Fruit fly (Drosophila melanogaster): Measurements from ENCODE around the gene CG6908.

Gene CG6908

dm6 chr3R:11735337-11735736 lies 45.5 kb upstream of the CG6908 start, which contains the start of gene CG14721 (continued):
- TF ChIP-seq CHES-1-like (GFP tag; optimal IDR thresholded peaks at IDR 0.05) (peak; percentile 15), CG3847 (GFP tag; IDR thresholded peaks at IDR 0.05) (peak; percentile 66), CG11723 (GFP tag; optimal IDR thresholded peaks at IDR 0.05) (no peak), Asciz (GFP tag; optimal IDR thresholded peaks at IDR 0.05) (no peak), CG13287 (GFP tag; IDR thresholded peaks at IDR 0.05; ENCODE audit: partially characterized antibody) (peak; percentile 62), CG12744 (GFP tag; optimal IDR thresholded peaks at IDR 0.05) (peak; percentile 20), CG30403 (GFP tag; optimal IDR thresholded peaks at IDR 0.05) (peak; percentile 20), Max (GFP tag; optimal IDR thresholded peaks at IDR 0.05) (peak; percentile 68), CG30020 (tag; optimal IDR thresholded peaks at IDR 0.05) (no peak), CG10209 (GFP tag; optimal IDR thresholded peaks at IDR 0.05) (no peak), Xrp1 (GFP tag; IDR thresholded peaks at IDR 0.05) (peak; percentile 22; the same call in 1 of the 2 replicates), Atf-2 (GFP tag; optimal IDR thresholded peaks at IDR 0.05) (no peak), CG5180 (GFP tag; optimal IDR thresholded peaks at IDR 0.05) (no peak), Nf-YA (GFP tag; IDR thresholded peaks at IDR 0.05) (no peak), hkb (optimal IDR thresholded peaks at IDR 0.05) (no peak), hkb (GFP tag; IDR thresholded peaks at IDR 0.05) (0 out of 2 replicates have a peak, but pooled peaks have one; percentile 17), CG1603 (tag; optimal IDR thresholded peaks at IDR 0.05) (peak; percentile 65), Hr3 (GFP tag; optimal IDR thresholded peaks at IDR 0.05) (no peak), fru (optimal IDR thresholded peaks at IDR 0.05) (no peak), CG12391 (tag; optimal IDR thresholded peaks at IDR 0.05) (peak; percentile 25)

DNA sequence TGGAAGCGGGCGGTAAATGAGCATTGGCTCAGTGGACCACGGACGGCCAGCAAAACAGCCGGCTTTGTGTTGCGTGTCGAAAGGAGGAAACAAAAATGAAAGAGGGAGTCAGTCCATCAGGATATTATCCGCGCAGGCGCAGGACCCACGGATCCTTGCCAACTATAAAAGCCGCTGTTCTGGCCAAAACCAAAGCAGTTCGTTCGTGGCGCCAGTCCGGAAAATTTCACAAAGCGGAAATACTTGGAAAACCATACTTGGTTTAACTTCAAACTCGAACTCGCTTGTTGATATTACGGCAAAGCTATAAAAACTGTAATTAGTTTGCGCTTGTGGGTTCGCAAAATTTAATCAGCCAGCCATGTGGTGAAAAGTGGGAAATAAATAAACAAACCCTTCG lies 31.7 kb upstream of the CG6908 start, which contains the start of gene CG12594:
Gene CG12594 (plus strand): TSS at position 142 of the 400 bp plus-strand sequence.
- TF ChIP-seq CG10274 (GFP tag; optimal IDR thresholded peaks at IDR 0.05) (no peak), br (optimal IDR thresholded peaks at IDR 0.05) (no peak), CG2678 (tag; optimal IDR thresholded peaks at IDR 0.05) (no peak), CG32767 (GFP tag; IDR thresholded peaks at IDR 0.05) (no peak), phol (tag; optimal IDR thresholded peaks at IDR 0.05) (no peak), Eip74EF (GFP tag; optimal IDR thresholded peaks at IDR 0.05) (no peak), ssp (GFP tag; IDR thresholded peaks at IDR 0.05) (no peak), CG12071 (GFP tag; optimal IDR thresholded peaks at IDR 0.05) (no peak), Antp (GFP tag; optimal IDR thresholded peaks at IDR 0.05) (no peak), Rx (GFP tag; IDR thresholded peaks at IDR 0.05) (no peak), Blimp-1 (GFP tag; optimal IDR thresholded peaks at IDR 0.05) (no peak), tna (GFP tag; IDR thresholded peaks at IDR 0.05; ENCODE audit: partially characterized antibody) (no peak), dpn (GFP tag; optimal IDR thresholded peaks at IDR 0.05) (no peak), grn (GFP tag; optimal IDR thresholded peaks at IDR 0.05) (no peak), Asciz (GFP tag; optimal IDR thresholded peaks at IDR 0.05) (no peak), CG8388 (GFP tag; optimal IDR thresholded peaks at IDR 0.05) (no peak), CG15479 (GFP tag; optimal IDR thresholded peaks at IDR 0.05) (no peak), B-H2 (GFP tag; optimal IDR thresholded peaks at IDR 0.05) (no peak), sug (tag; optimal IDR thresholded peaks at IDR 0.05) (no peak), Hr78 (GFP tag; optimal IDR thresholded peaks at IDR 0.05) (no peak), fru (optimal IDR thresholded peaks at IDR 0.05) (no peak), CG5180 (GFP tag; optimal IDR thresholded peaks at IDR 0.05) (peak; percentile 67), CG10565 (GFP tag; optimal IDR thresholded peaks at IDR 0.05) (no peak), z (GFP tag; IDR thresholded peaks at IDR 0.05) (no peak), scrt (GFP tag; optimal IDR thresholded peaks at IDR 0.05) (peak; percentile 57), chinmo (GFP tag; IDR thresholded peaks at IDR 0.05; ENCODE audit: partially characterized antibody) (0 out of 4 replicates have a peak, but pooled peaks have one; percentile 22), yki (optimal IDR thresholded peaks at IDR 0.05) (no peak), pros (GFP tag; optimal IDR thresholded peaks at IDR 0.05) (no peak), E2f1 (GFP tag; IDR thresholded peaks at IDR 0.05) (no peak), Deaf1 (tag; optimal IDR thresholded peaks at IDR 0.05) (peak; percentile 7), Oaz (GFP tag; IDR thresholded peaks at IDR 0.05) (no peak), CG8290 (GFP tag; optimal IDR thresholded peaks at IDR 0.05) (no peak), CG8290 (tag; optimal IDR thresholded peaks at IDR 0.05) (no peak), croc (GFP tag; conservative IDR thresholded peaks at IDR 0.05) (no peak)
